Fruit fly (Drosophila melanogaster) whole organism, pupa: ENCODE measurements around the gene CG7579.
A peak's percentile ranks its signal among the peaks of the same experiment; 100 is the strongest.

Experiments used
- CG10348 ChIP-seq: fragments of 200-800 bp; sonication (Bioruptor generic); IDR thresholded peaks from 2 replicates; pipeline ENCODE4 v1.3.6; 2022; ENCODE audit warnings: missing biosample characterization, missing genetic modification characterization
- CG12605 ChIP-seq: fragments of 200-800 bp; sonication (Bioruptor generic); IDR thresholded peaks from 2 replicates; pipeline ENCODE4 v1.3.6; 2022; ENCODE audit warnings: missing biosample characterization, missing genetic modification characterization
- CG13204 ChIP-seq: fragments of 200-800 bp; sonication (Bioruptor generic); optimal IDR thresholded peaks from 2 replicates; lab custom pipeline; 2018; ENCODE audit warnings: missing biosample characterization, mild to moderate bottlenecking, missing genetic modification characterization, moderate library complexity
- CG14655 ChIP-seq: fragments of 200-800 bp; sonication (Bioruptor generic); optimal IDR thresholded peaks from 3 replicates; lab custom pipeline; 2017; ENCODE audit warnings: mild to moderate bottlenecking, missing biosample characterization, missing genetic modification reagents, missing genetic modification characterization
- CG15710 ChIP-seq: fragments of 200-800 bp; sonication (Bioruptor generic); optimal IDR thresholded peaks from 2 replicates; lab custom pipeline; 2018; ENCODE audit warnings: missing biosample characterization, mild to moderate bottlenecking, missing genetic modification characterization, moderate library complexity
- CG17806 ChIP-seq: fragments of 200-800 bp; sonication (Bioruptor generic); optimal IDR thresholded peaks from 2 replicates; lab custom pipeline; 2018; ENCODE audit warnings: missing biosample characterization, mild to moderate bottlenecking, missing genetic modification characterization, moderate library complexity
- CG32121 ChIP-seq: fragments of 200-800 bp; sonication (Bioruptor generic); IDR thresholded peaks from 2 replicates; pipeline ENCODE4 v1.3.6; 2022; ENCODE audit warnings: missing biosample characterization, missing genetic modification characterization
- CG34367 ChIP-seq: fragments of 200-800 bp; sonication (Bioruptor generic); optimal IDR thresholded peaks from 2 replicates; lab custom pipeline; 2018; ENCODE audit warnings: missing biosample characterization, mild to moderate bottlenecking, missing genetic modification characterization
- CG4496 ChIP-seq: fragments of 200-800 bp; sonication (Bioruptor generic); IDR thresholded peaks from 3 replicates; pipeline ENCODE4 v1.3.6; 2022; ENCODE audit warnings: missing biosample characterization, missing genetic modification characterization
- CG8159 ChIP-seq: fragments of 200-800 bp; sonication (Bioruptor generic); optimal IDR thresholded peaks from 3 replicates; lab custom pipeline; 2018; ENCODE audit warnings: missing biosample characterization, mild to moderate bottlenecking, missing genetic modification characterization, moderate library complexity
- CG8301 ChIP-seq: fragments of 200-800 bp; sonication (Bioruptor generic); optimal IDR thresholded peaks from 2 replicates; lab custom pipeline; 2018; ENCODE audit warnings: missing biosample characterization, mild to moderate bottlenecking, missing genetic modification characterization
- CG9948 ChIP-seq: fragments of 200-800 bp; sonication (Bioruptor generic); optimal IDR thresholded peaks from 2 replicates; lab custom pipeline; 2018; ENCODE audit warnings: missing biosample characterization, mild to moderate bottlenecking, missing genetic modification characterization, moderate library complexity
- D1 ChIP-seq: fragments of 200-800 bp; sonication (Bioruptor generic); optimal IDR thresholded peaks from 2 replicates; lab custom pipeline; 2018; ENCODE audit warnings: missing biosample characterization, mild to moderate bottlenecking, missing genetic modification characterization, moderate library complexity
- EcR ChIP-seq: fragments of 200-800 bp; sonication (Bioruptor generic); optimal IDR thresholded peaks from 3 replicates; lab custom pipeline; 2019; ENCODE audit warnings: missing biosample characterization, missing genetic modification characterization, mild to moderate bottlenecking, moderate library complexity, missing genetic modification reagents
- Ets98B ChIP-seq: fragments of 200-800 bp; sonication (Bioruptor generic); IDR thresholded peaks from 2 replicates; pipeline ENCODE4 v1.3.6; 2022; ENCODE audit warnings: missing biosample characterization, missing genetic modification characterization
- Pif1A ChIP-seq: fragments of 200-800 bp; sonication (Bioruptor generic); optimal IDR thresholded peaks from 3 replicates; lab custom pipeline; 2016; ENCODE audit warnings: missing biosample characterization, missing genetic modification characterization
- Pif1B ChIP-seq: fragments of 200-800 bp; sonication (Bioruptor generic); optimal IDR thresholded peaks from 3 replicates; lab custom pipeline; 2016; ENCODE audit warnings: missing biosample characterization, missing genetic modification characterization
- Snoo ChIP-seq: fragments of 200-800 bp; sonication (Bioruptor generic); optimal IDR thresholded peaks from 3 replicates; lab custom pipeline; 2017; ENCODE audit warnings: missing biosample characterization, mild to moderate bottlenecking, missing genetic modification characterization, inconsistent platforms
- fd96Ca ChIP-seq: fragments of 200-800 bp; sonication (Bioruptor generic); IDR thresholded peaks from 3 replicates; pipeline ENCODE4 v1.3.6; 2022; ENCODE audit warnings: missing biosample characterization, missing genetic modification characterization
- gl ChIP-seq: fragments of 200-800 bp; sonication (Bioruptor generic); optimal IDR thresholded peaks from 2 replicates; lab custom pipeline; 2018; ENCODE audit warnings: missing biosample characterization, mild to moderate bottlenecking, missing genetic modification characterization
- rn ChIP-seq: fragments of 200-800 bp; sonication (Bioruptor generic); IDR thresholded peaks from 2 replicates; pipeline ENCODE4 v1.3.6; 2022; ENCODE audit warnings: missing biosample characterization, missing genetic modification characterization

The CG7579 gene

dm6 chr3L:15641590-15642019 is 41.6 kb downstream of the CG7579 start:
- TF ChIP-seq Pif1A (GFP tag; lab: Kevin White, UChicago), result peak; percentile 11
- no peak for TF ChIP-seq EcR (GFP tag; lab: Kevin White, UChicago)
- peak; percentile 32 for TF ChIP-seq CG17806 (tag; lab: Kevin White, UChicago)
- no peak for TF ChIP-seq CG10348 (GFP tag; lab: Robert Waterston, UW)
- TF ChIP-seq CG13204 (GFP tag; lab: Kevin White, UChicago), result no peak
- TF ChIP-seq CG34367, result no peak
- TF ChIP-seq CG8301 (tag; lab: Kevin White, UChicago), result peak; percentile 45
- peak; percentile 47 for TF ChIP-seq CG9948
- TF ChIP-seq Pif1B, result no peak
- no peak for TF ChIP-seq Ets98B (GFP tag; lab: Robert Waterston, UW)
- 0 out of 2 replicates have a peak, but pooled peaks have one; percentile 7 for TF ChIP-seq CG12605 (GFP tag; lab: Robert Waterston, UW)
- TF ChIP-seq Snoo, result peak; percentile 28
- peak; percentile 54 for TF ChIP-seq CG15710
- TF ChIP-seq CG32121 (GFP tag; lab: Robert Waterston, UW), result no peak
- no peak for TF ChIP-seq rn (GFP tag; lab: Robert Waterston, UW)
- TF ChIP-seq gl (tag; lab: Kevin White, UChicago), result no peak
- TF ChIP-seq CG8159 (tag; lab: Kevin White, UChicago), result peak; percentile 81
- no peak for TF ChIP-seq D1 (tag; lab: Kevin White, UChicago)
- 0 out of 3 replicates have a peak, but pooled peaks have one; percentile 21 for TF ChIP-seq CG4496
- TF ChIP-seq fd96Ca (GFP tag; lab: Robert Waterston, UW), result no peak
- TF ChIP-seq CG14655 (GFP tag; lab: Kevin White, UChicago), result peak; percentile 51

- TF ChIP-seq Pif1B (no peak), CG8301 (tag; lab: Kevin White, UChicago) (no peak), CG17806 (tag; lab: Kevin White, UChicago) (no peak), CG9948 (no peak), CG14655 (GFP tag; lab: Kevin White, UChicago) (no peak), Snoo (no peak), CG8159 (tag; lab: Kevin White, UChicago) (no peak), CG13204 (GFP tag; lab: Kevin White, UChicago) (no peak), CG12605 (GFP tag; lab: Robert Waterston, UW) (no peak)
These were observed 43.3 kb downstream of the CG7579 start for dm6 chr3L:15639978-15640377.

dm6 chr3L:15638524-15638923 is 44.7 kb downstream of the CG7579 start:
- TF ChIP-seq CG17806 (tag; lab: Kevin White, UChicago) (no peak), Ets98B (GFP tag; lab: Robert Waterston, UW) (no peak), CG15710 (no peak), D1 (tag; lab: Kevin White, UChicago) (no peak), CG9948 (no peak), CG34367 (no peak), CG32121 (GFP tag; lab: Robert Waterston, UW) (no peak), fd96Ca (GFP tag; lab: Robert Waterston, UW) (no peak), gl (tag; lab: Kevin White, UChicago) (no peak), CG4496 (no peak), CG8301 (tag; lab: Kevin White, UChicago) (no peak), CG10348 (GFP tag; lab: Robert Waterston, UW) (no peak), CG13204 (GFP tag; lab: Kevin White, UChicago) (no peak), Snoo (no peak)

dm6 chr3L:15637618-15638017 is 45.6 kb downstream of the CG7579 start:
- no peak for TF ChIP-seq CG12605 (GFP tag; lab: Robert Waterston, UW)
- no peak for TF ChIP-seq CG32121 (GFP tag; lab: Robert Waterston, UW)
- TF ChIP-seq Ets98B (GFP tag; lab: Robert Waterston, UW), result no peak
- TF ChIP-seq Pif1A (GFP tag; lab: Kevin White, UChicago), result peak; percentile 34
- peak; percentile 89 for TF ChIP-seq EcR (GFP tag; lab: Kevin White, UChicago)
- TF ChIP-seq CG4496, result no peak
- no peak for TF ChIP-seq CG8301 (tag; lab: Kevin White, UChicago)
- TF ChIP-seq CG13204 (GFP tag; lab: Kevin White, UChicago), result no peak
- TF ChIP-seq rn (GFP tag; lab: Robert Waterston, UW), result no peak
- TF ChIP-seq CG34367, result no peak
- no peak for TF ChIP-seq CG15710
- no peak for TF ChIP-seq Snoo
- TF ChIP-seq D1 (tag; lab: Kevin White, UChicago), result no peak
- peak; percentile 36 for TF ChIP-seq gl (tag; lab: Kevin White, UChicago)
- TF ChIP-seq CG17806 (tag; lab: Kevin White, UChicago), result no peak
- TF ChIP-seq CG8159 (tag; lab: Kevin White, UChicago), result no peak
- no peak for TF ChIP-seq CG10348 (GFP tag; lab: Robert Waterston, UW)
- TF ChIP-seq CG14655 (GFP tag; lab: Kevin White, UChicago), result no peak
- no peak for TF ChIP-seq fd96Ca (GFP tag; lab: Robert Waterston, UW)
- TF ChIP-seq CG9948, result no peak
- no peak for TF ChIP-seq Pif1B

- TF ChIP-seq fd96Ca (GFP tag; lab: Robert Waterston, UW) (no peak), gl (tag; lab: Kevin White, UChicago) (no peak), Pif1A (GFP tag; lab: Kevin White, UChicago) (no peak), Pif1B (no peak), CG9948 (no peak), CG8301 (tag; lab: Kevin White, UChicago) (no peak), CG12605 (GFP tag; lab: Robert Waterston, UW) (no peak), CG34367 (no peak), rn (GFP tag; lab: Robert Waterston, UW) (no peak), CG10348 (GFP tag; lab: Robert Waterston, UW) (no peak), CG15710 (no peak), CG8159 (tag; lab: Kevin White, UChicago) (no peak), EcR (GFP tag; lab: Kevin White, UChicago) (no peak), CG4496 (no peak), Snoo (no peak), Ets98B (GFP tag; lab: Robert Waterston, UW) (no peak)
These were observed 46.3 kb downstream of the CG7579 start for dm6 chr3L:15636978-15637377.
